Fruit fly (Drosophila melanogaster): Measurements from ENCODE around the gene CG33257.

DNA sequence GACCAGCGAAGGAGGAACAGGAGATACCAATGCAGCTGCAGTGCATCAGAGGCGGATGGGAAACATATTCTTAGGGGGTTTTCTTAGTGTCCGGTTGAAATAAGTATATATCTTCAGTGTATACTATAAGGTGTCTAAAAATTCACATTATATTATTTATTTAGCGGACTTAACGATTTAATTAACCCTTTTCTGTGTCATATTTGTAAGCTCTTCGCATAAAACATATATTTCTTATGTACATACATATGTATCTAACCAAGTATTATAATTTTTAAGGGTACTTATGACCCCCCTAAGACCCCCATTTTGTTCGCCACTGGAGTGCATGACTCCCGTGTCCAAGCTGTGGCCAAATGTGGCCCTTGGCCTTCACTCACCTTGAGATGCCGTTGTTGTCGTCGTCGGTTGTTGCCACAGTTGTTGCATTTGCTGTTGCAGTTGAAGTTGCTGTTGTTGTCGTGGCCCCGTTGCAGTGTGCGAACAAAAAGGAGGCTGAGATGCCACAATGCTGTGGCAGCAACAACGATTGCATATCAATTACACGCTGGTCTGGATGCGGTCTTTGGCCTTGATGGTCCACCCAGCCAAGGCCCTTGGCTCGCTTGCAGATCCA, 15.2 kb downstream of the CG33257 start:
- no peak for TF ChIP-seq h (optimal IDR thresholded peaks at IDR 0.05)
- TF ChIP-seq Sin3A (optimal IDR thresholded peaks at IDR 0.05) = no peak
- TF ChIP-seq ttk (optimal IDR thresholded peaks at IDR 0.05) = no peak
- TF ChIP-seq Myc (optimal IDR thresholded peaks at IDR 0.05) = no peak
